Worm (Caenorhabditis elegans): Measurements from ENCODE around the gene unc-52.

DNA sequence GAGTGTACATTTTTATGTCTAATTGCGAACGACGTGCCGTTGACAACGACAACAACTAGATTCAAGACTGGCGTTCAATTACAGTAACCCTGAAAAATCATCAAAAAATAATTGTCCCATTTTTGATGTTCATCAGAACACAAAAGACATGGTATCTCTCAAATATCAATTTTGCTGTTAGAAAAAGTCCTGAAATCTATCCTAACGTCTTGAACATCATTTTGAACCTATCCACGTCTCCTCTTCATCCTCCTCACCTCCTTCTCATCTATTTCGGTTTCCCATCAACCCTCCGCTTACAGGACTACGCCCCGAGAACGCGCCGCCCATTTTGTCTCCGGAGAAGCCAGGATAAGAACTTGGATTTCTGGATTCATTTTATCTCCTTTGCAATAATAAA, 68.5 kb downstream of the unc-52 start, which contains the start of gene mltn-9:
- TF ChIP-seq pqm-1 (tag; optimal IDR thresholded peaks at IDR 0.05): no peak
- TF ChIP-seq dmd-4 (tag; optimal IDR thresholded peaks at IDR 0.05; ENCODE audit: borderline replicate concordance): no peak
- TF ChIP-seq odd-2 (tag; optimal IDR thresholded peaks at IDR 0.05): no peak
- no peak for TF ChIP-seq sox-2 (GFP tag; IDR thresholded peaks at IDR 0.05)
- no peak for TF ChIP-seq sdc-2 (tag; optimal IDR thresholded peaks at IDR 0.05)
- TF ChIP-seq Y22D7AL.16 (tag; optimal IDR thresholded peaks at IDR 0.05): no peak
- no peak for TF ChIP-seq ets-4 (tag; optimal IDR thresholded peaks at IDR 0.05)
